Fruit fly (Drosophila melanogaster): ENCODE data around the gene Hakai.

Hakai gene

DNA sequence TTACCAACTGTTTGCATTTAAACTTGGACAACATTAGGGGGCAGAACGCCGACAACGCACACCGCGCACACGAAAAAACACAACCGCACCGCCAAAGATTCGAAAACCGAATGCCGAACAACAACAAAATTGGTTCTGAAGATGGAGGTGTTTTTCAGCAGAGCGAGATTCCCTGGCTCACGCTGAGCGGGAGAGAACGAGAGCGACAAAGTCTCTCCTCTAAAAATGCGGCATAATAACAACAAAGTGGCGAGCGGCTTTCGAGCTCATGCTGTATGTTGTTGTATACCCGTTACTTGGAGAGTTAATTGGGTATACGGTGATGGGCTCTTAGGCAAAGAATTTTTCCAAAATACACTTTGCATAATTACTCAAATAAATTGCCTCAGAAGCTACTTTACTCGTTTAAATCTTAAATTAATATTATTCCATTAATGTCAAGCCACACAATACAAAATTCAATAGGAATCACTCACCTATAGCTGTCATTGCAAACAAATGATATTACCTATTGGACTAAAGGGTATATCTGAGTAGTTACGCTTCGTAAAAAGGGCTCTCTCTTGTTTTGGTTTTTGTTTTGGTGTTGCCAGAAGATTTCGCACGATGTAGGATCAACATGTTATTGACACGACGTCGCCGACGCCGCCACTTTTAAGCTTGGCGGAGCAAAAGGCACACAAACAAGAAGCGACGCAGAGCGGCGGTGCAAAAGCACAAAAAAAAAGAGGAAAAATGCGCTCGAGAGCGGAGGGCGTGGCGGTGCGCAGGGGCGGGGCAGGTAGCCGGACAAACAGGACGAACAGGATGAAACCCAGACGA lies 9.6 kb downstream of the Hakai start (continued):
- TF ChIP-seq Rfx (GFP tag; IDR thresholded peaks at IDR 0.05) (peak; percentile 69), Tbp (GFP tag; optimal IDR thresholded peaks at IDR 0.05) (no peak), CG9437 (GFP tag; optimal IDR thresholded peaks at IDR 0.05) (peak; percentile 2), tgo (GFP tag; IDR thresholded peaks at IDR 0.05) (peak; percentile 62; the same call in 2 of the 3 replicates), dysf (GFP tag; IDR thresholded peaks at IDR 0.05) (peak; percentile 75), CG31388 (GFP tag; optimal IDR thresholded peaks at IDR 0.05) (no peak), p53 (GFP tag; optimal IDR thresholded peaks at IDR 0.05) (no peak), ems (GFP tag; optimal IDR thresholded peaks at IDR 0.05) (peak; percentile 59), CG3847 (GFP tag; IDR thresholded peaks at IDR 0.05) (peak; percentile 46; the same call in 1 of the 2 replicates), CG14860 (GFP tag; IDR thresholded peaks at IDR 0.05; ENCODE audit: partially characterized antibody) (no peak), MTF-1 (GFP tag; optimal IDR thresholded peaks at IDR 0.05; ENCODE audit: borderline replicate concordance) (no peak), CG17186 (GFP tag; optimal IDR thresholded peaks at IDR 0.05) (no peak), abd-A (tag; optimal IDR thresholded peaks at IDR 0.05) (peak; percentile 44), CG2129 (GFP tag; IDR thresholded peaks at IDR 0.05; ENCODE audit: partially characterized antibody) (no peak), gt (GFP tag; IDR thresholded peaks at IDR 0.05) (no peak), so (GFP tag; IDR thresholded peaks at IDR 0.05) (0 out of 3 replicates have a peak, but pooled peaks have one; percentile 58), CG11456 (GFP tag; IDR thresholded peaks at IDR 0.05) (no peak; the same call in 2 of the 3 replicates), CG30403 (GFP tag; optimal IDR thresholded peaks at IDR 0.05) (peak; percentile 69), Xrp1 (GFP tag; IDR thresholded peaks at IDR 0.05) (peak; percentile 67; the same call in 1 of the 2 replicates), CG7745 (tag; optimal IDR thresholded peaks at IDR 0.05) (no peak), CG6254 (GFP tag; optimal IDR thresholded peaks at IDR 0.05) (peak; percentile 68), CG9817 (tag; optimal IDR thresholded peaks at IDR 0.05) (peak; percentile 48), Hmr (GFP tag; optimal IDR thresholded peaks at IDR 0.05) (peak; percentile 82), sisA (GFP tag; IDR thresholded peaks at IDR 0.05) (peak; percentile 65), cas (GFP tag; IDR thresholded peaks at IDR 0.05) (no peak), CG10979 (tag; optimal IDR thresholded peaks at IDR 0.05) (peak; percentile 62), HmgZ (tag; optimal IDR thresholded peaks at IDR 0.05) (peak; percentile 43), Nf-YA (GFP tag; IDR thresholded peaks at IDR 0.05) (no peak), onecut (GFP tag; IDR thresholded peaks at IDR 0.05) (0 out of 2 replicates have a peak, but pooled peaks have one; percentile 27), gsb-n (tag; optimal IDR thresholded peaks at IDR 0.05) (peak; percentile 60), ro (GFP tag; IDR thresholded peaks at IDR 0.05) (no peak), D19A (tag; optimal IDR thresholded peaks at IDR 0.05) (peak; percentile 84), Max (GFP tag; optimal IDR thresholded peaks at IDR 0.05) (peak; percentile 57), Gsc (GFP tag; IDR thresholded peaks at IDR 0.05) (no peak), Fer1 (GFP tag; optimal IDR thresholded peaks at IDR 0.05) (peak; percentile 84), HLH4C (GFP tag; IDR thresholded peaks at IDR 0.05; ENCODE audit: partially characterized antibody) (0 out of 3 replicates have a peak, but pooled peaks have one; percentile 33), CG8281 (tag; optimal IDR thresholded peaks at IDR 0.05) (no peak), wor (GFP tag; IDR thresholded peaks at IDR 0.05) (no peak), CG13894 (tag; optimal IDR thresholded peaks at IDR 0.05) (peak; percentile 79), CG7963 (GFP tag; IDR thresholded peaks at IDR 0.05; ENCODE audit: partially characterized antibody) (no peak), CG32767 (GFP tag; IDR thresholded peaks at IDR 0.05) (peak; percentile 26; the same call in 1 of the 2 replicates), CG6175 (GFP tag; IDR thresholded peaks at IDR 0.05) (no peak), chn (GFP tag; optimal IDR thresholded peaks at IDR 0.05) (peak; percentile 46), da (GFP tag; optimal IDR thresholded peaks at IDR 0.05) (no peak), CG6683 (GFP tag; optimal IDR thresholded peaks at IDR 0.05) (peak; percentile 43), Hsf (GFP tag; optimal IDR thresholded peaks at IDR 0.05) (peak; percentile 66), CG17912 (GFP tag; optimal IDR thresholded peaks at IDR 0.05) (no peak), mld (GFP tag; IDR thresholded peaks at IDR 0.05; ENCODE audit: partially characterized antibody) (0 out of 3 replicates have a peak, but pooled peaks have one; percentile 54), sens (GFP tag) (peak; percentile 94)

Measured in whole organism, embryonic.